Worm (Caenorhabditis elegans) whole organism, early embryonic: ENCODE data around the gene T09A5.14.
A peak's percentile ranks its signal among the peaks of the same experiment; 100 is the strongest.

Experiments
- B0310.2 ChIP-seq: sonication (generic microtip); optimal IDR thresholded peaks from 2 replicates; lab custom pipeline; 2016; ENCODE audit warnings: mild to moderate bottlenecking, missing genetic modification characterization, missing compliant biosample characterization
- F13C5.2 ChIP-seq: sonication (generic microtip); optimal IDR thresholded peaks from 2 replicates; lab custom pipeline; 2017; ENCODE audit warnings: mild to moderate bottlenecking, missing genetic modification characterization, inconsistent platforms, missing compliant biosample characterization
- aly-1 ChIP-seq: sonication (generic microtip); optimal IDR thresholded peaks from 2 replicates; lab custom pipeline; 2016; ENCODE audit warnings: missing genetic modification characterization, missing compliant biosample characterization
- ama-1 ChIP-seq: fragments of 150-350 bp; optimal IDR thresholded peaks from 2 replicates; lab custom pipeline; 2014
- ceh-13 ChIP-seq: fragments of 200-800 bp; sonication (Bioruptor generic); optimal IDR thresholded peaks from 2 replicates; lab custom pipeline; 2018; ENCODE audit warnings: mild to moderate bottlenecking, missing genetic modification characterization, missing compliant biosample characterization
- ceh-36 ChIP-seq: sonication (generic microtip); optimal IDR thresholded peaks from 2 replicates; lab custom pipeline; 2016; ENCODE audit warnings: missing genetic modification characterization, inconsistent platforms, missing compliant biosample characterization
- ets-7 ChIP-seq: sonication (generic microtip); optimal IDR thresholded peaks from 2 replicates; lab custom pipeline; 2016; ENCODE audit warnings: missing genotype, missing genetic modification characterization, missing compliant biosample characterization
- flt-1 ChIP-seq: fragments of 200-800 bp; sonication (Bioruptor generic); IDR thresholded peaks from 2 replicates; pipeline ENCODE4 v1.3.6; 2022; ENCODE audit warnings: missing genetic modification characterization, missing compliant biosample characterization
- hmbx-1 ChIP-seq: sonication (generic microtip); optimal IDR thresholded peaks from 2 replicates; lab custom pipeline; 2016; ENCODE audit warnings: mild to moderate bottlenecking, missing genetic modification characterization, missing compliant biosample characterization
- hmg-4 ChIP-seq: fragments of 200-800 bp; sonication (Bioruptor generic); optimal IDR thresholded peaks from 2 replicates; lab custom pipeline; 2018; ENCODE audit warnings: mild to moderate bottlenecking, missing genetic modification characterization, missing compliant biosample characterization
- hnd-1 ChIP-seq: sonication (generic microtip); optimal IDR thresholded peaks from 2 replicates; lab custom pipeline; 2016; ENCODE audit warnings: missing genetic modification characterization, missing compliant biosample characterization
- pes-1 ChIP-seq: fragments of 200-800 bp; sonication (Bioruptor generic); IDR thresholded peaks from 2 replicates; pipeline ENCODE4 v1.3.6; 2022; ENCODE audit warnings: missing genetic modification reagents, missing genetic modification characterization, missing compliant biosample characterization
- scrt-1 ChIP-seq: fragments of 200-800 bp; sonication (Bioruptor generic); IDR thresholded peaks from 2 replicates; pipeline ENCODE4 v1.3.6; 2022; ENCODE audit warnings: missing genetic modification characterization, missing compliant biosample characterization
- sea-1 ChIP-seq: fragments of 200-800 bp; sonication (Bioruptor generic); conservative IDR thresholded peaks from 2 replicates; pipeline ENCODE4 v1.3.6; 2022; ENCODE audit warnings: missing genetic modification characterization, missing compliant biosample characterization
- tbx-11 ChIP-seq: fragments of 200-800 bp; sonication (Bioruptor generic); IDR thresholded peaks from 2 replicates; pipeline ENCODE4 v1.3.6; 2022; ENCODE audit warnings: missing genetic modification characterization, missing compliant biosample characterization
- tbx-37 ChIP-seq: fragments of 200-800 bp; sonication (Bioruptor generic); conservative IDR thresholded peaks from 2 replicates; pipeline ENCODE4 v1.3.6; 2022; ENCODE audit warnings: missing genetic modification reagents, missing genetic modification characterization, missing compliant biosample characterization
- tra-4 ChIP-seq: sonication (generic microtip); optimal IDR thresholded peaks from 2 replicates; lab custom pipeline; 2017; ENCODE audit warnings: missing genetic modification characterization, missing compliant biosample characterization

T09A5.14 gene

ce11 chrII:7810869-7811543 is 21.1 kb upstream of the T09A5.14 start, which contains the start of gene cki-1:
Gene cki-1, plus strand, starts transcription at chrII:7811240.
- TF ChIP-seq ets-7 (tag; lab: Kevin White, UChicago) (no peak), F13C5.2 (no peak), tbx-11 (no peak), ceh-36 (tag; lab: Kevin White, UChicago) (peak; percentile 36), aly-1 (tag; lab: Kevin White, UChicago) (peak; percentile 81), tra-4 (tag; lab: Kevin White, UChicago) (no peak), tbx-37 (GFP tag; lab: Robert Waterston, UW) (no peak), sea-1 (GFP tag; lab: Robert Waterston, UW) (0 out of 2 replicates have a peak, but pooled peaks have one; percentile 49), ceh-13 (no peak), scrt-1 (GFP tag; lab: Robert Waterston, UW) (0 out of 2 replicates have a peak, but pooled peaks have one; percentile 43), ama-1 (no peak), hnd-1 (tag; lab: Kevin White, UChicago) (no peak), B0310.2 (peak; percentile 44), flt-1 (GFP tag; lab: Robert Waterston, UW) (0 out of 2 replicates have a peak, but pooled peaks have one; percentile 40), hmg-4 (GFP tag; lab: Kevin White, UChicago) (peak; percentile 72), pes-1 (GFP tag; lab: Robert Waterston, UW) (peak; percentile 50)

- TF ChIP-seq B0310.2 = peak; percentile 46
- peak; percentile 34 for TF ChIP-seq ceh-36 (tag; lab: Kevin White, UChicago)
- no peak for TF ChIP-seq tbx-37 (GFP tag; lab: Robert Waterston, UW)
- no peak for TF ChIP-seq F13C5.2
- TF ChIP-seq sea-1 (GFP tag; lab: Robert Waterston, UW) = no peak; the same call in 1 of the 2 replicates
- TF ChIP-seq hmg-4 (GFP tag; lab: Kevin White, UChicago) = peak; percentile 29
- TF ChIP-seq ets-7 (tag; lab: Kevin White, UChicago) = no peak
- TF ChIP-seq hmbx-1 (tag; lab: Kevin White, UChicago) = peak; percentile 3
- TF ChIP-seq tbx-11 = no peak
- no peak for TF ChIP-seq flt-1 (GFP tag; lab: Robert Waterston, UW)
- TF ChIP-seq ceh-13 = no peak
These were observed 19.8 kb upstream of the T09A5.14 start for ce11 chrII:7812332-7812731.

DNA sequence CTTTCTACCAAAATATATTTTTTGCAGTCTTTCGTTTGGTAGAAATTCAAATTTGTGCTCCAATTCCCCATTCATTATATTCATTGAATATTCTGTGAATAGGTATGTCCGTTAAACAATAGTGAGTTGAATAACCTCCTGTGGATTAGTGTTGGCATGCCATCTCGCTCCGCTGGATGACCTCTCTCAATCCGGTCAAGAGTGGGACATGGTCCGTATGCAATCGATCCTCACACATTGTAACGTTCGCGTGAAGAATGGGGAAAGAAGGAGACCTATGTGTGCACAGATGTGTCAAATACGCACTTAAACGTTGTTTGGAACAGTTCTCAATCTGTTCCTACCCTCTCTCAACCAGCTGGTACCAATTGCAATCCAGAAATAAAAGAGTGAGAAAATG is 18.9 kb upstream of the T09A5.14 start:
- TF ChIP-seq sea-1 (GFP tag; lab: Robert Waterston, UW) (0 out of 2 replicates have a peak, but pooled peaks have one; percentile 40), ama-1 (no peak), hmg-4 (GFP tag; lab: Kevin White, UChicago) (peak; percentile 46), ets-7 (tag; lab: Kevin White, UChicago) (no peak), pes-1 (GFP tag; lab: Robert Waterston, UW) (no peak), tbx-11 (no peak), ceh-36 (tag; lab: Kevin White, UChicago) (no peak), flt-1 (GFP tag; lab: Robert Waterston, UW) (no peak), hnd-1 (tag; lab: Kevin White, UChicago) (no peak)

ce11 chrII:7813645-7814044 is 18.5 kb upstream of the T09A5.14 start:
- no peak for TF ChIP-seq F13C5.2
- no peak for TF ChIP-seq ama-1
- no peak for TF ChIP-seq B0310.2
- TF ChIP-seq flt-1 (GFP tag; lab: Robert Waterston, UW) = no peak
- TF ChIP-seq ets-7 (tag; lab: Kevin White, UChicago) = no peak
- TF ChIP-seq ceh-36 (tag; lab: Kevin White, UChicago) = no peak
- TF ChIP-seq tbx-11 = no peak
- no peak for TF ChIP-seq hmg-4 (GFP tag; lab: Kevin White, UChicago)
- TF ChIP-seq sea-1 (GFP tag; lab: Robert Waterston, UW) = no peak
- TF ChIP-seq hmbx-1 (tag; lab: Kevin White, UChicago) = no peak
- TF ChIP-seq hnd-1 (tag; lab: Kevin White, UChicago) = no peak
- TF ChIP-seq pes-1 (GFP tag; lab: Robert Waterston, UW) = no peak
- TF ChIP-seq ceh-13 = no peak
- TF ChIP-seq scrt-1 (GFP tag; lab: Robert Waterston, UW) = no peak

DNA sequence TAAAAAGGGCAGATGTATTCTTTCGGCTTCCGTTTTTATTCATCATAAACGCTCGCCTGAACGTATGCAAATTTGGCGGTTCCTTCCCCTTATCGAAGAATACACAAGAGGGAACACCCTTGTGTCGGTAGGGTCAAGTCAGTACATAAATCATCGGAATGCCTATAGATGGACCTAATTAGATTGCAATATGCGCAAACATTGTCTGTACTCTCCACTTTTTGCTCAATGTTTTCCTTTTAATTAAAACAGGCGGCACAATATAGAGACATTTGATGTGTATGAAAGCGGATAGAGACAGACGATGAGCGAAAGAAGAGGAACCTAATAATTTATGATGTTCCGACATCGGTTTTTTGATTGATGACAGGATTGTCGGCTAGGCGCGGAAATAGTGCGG is 17.9 kb upstream of the T09A5.14 start:
- no peak for TF ChIP-seq ama-1
- TF ChIP-seq ets-7 (tag; lab: Kevin White, UChicago) = no peak
- no peak for TF ChIP-seq scrt-1 (GFP tag; lab: Robert Waterston, UW)
- TF ChIP-seq hmg-4 (GFP tag; lab: Kevin White, UChicago) = peak; percentile 52

ce11 chrII:7814915-7815314 is 17.2 kb upstream of the T09A5.14 start:
- TF ChIP-seq sea-1 (GFP tag; lab: Robert Waterston, UW) = no peak
- no peak for TF ChIP-seq ama-1
- TF ChIP-seq ceh-36 (tag; lab: Kevin White, UChicago) = no peak
- TF ChIP-seq hnd-1 (tag; lab: Kevin White, UChicago) = no peak
- TF ChIP-seq hmbx-1 (tag; lab: Kevin White, UChicago) = no peak

- no peak for TF ChIP-seq F13C5.2
- TF ChIP-seq ets-7 (tag; lab: Kevin White, UChicago) = peak; percentile 83
- no peak for TF ChIP-seq ceh-36 (tag; lab: Kevin White, UChicago)
- no peak for TF ChIP-seq hmbx-1 (tag; lab: Kevin White, UChicago)
- no peak for TF ChIP-seq tbx-37 (GFP tag; lab: Robert Waterston, UW)
These were observed 16.7 kb upstream of the T09A5.14 start for ce11 chrII:7815406-7815805.
